Worm (Caenorhabditis elegans) whole organism, young adult: ENCODE measurements around the gene F35A5.8.

ENCODE experiments used
- B0019.2 ChIP-seq: fragments of 200-800 bp; sonication (Bioruptor generic); conservative IDR thresholded peaks from 2 replicates; pipeline ENCODE4 v1.3.6; 2022; ENCODE audit warnings: missing genetic modification reagents, missing genetic modification characterization, missing compliant biosample characterization
- D2030.7 ChIP-seq: fragments of 200-800 bp; sonication (Bioruptor generic); IDR thresholded peaks from 2 replicates; pipeline ENCODE4 v1.3.6; 2022; ENCODE audit warnings: missing genetic modification reagents, missing genetic modification characterization, missing compliant biosample characterization
- F10E7.11 ChIP-seq: sonication (generic microtip); optimal IDR thresholded peaks from 2 replicates; lab custom pipeline; 2017; ENCODE audit warnings: mild to moderate bottlenecking, missing genetic modification characterization, moderate library complexity, missing compliant biosample characterization
- F33H1.4 ChIP-seq: fragments of 200-800 bp; sonication (Bioruptor generic); IDR thresholded peaks from 2 replicates; pipeline ENCODE4 v1.3.6; 2022; ENCODE audit warnings: missing genetic modification reagents, missing genetic modification characterization, missing compliant biosample characterization
- F55B11.4 ChIP-seq: sonication (generic microtip); optimal IDR thresholded peaks from 2 replicates; lab custom pipeline; 2016; ENCODE audit warnings: missing compliant biosample characterization, missing genetic modification characterization, borderline replicate concordance; ENCODE audit not compliant: insufficient read depth
- T26A5.8 ChIP-seq: sonication (generic microtip); optimal IDR thresholded peaks from 2 replicates; lab custom pipeline; 2016; ENCODE audit warnings: missing genetic modification characterization, missing compliant biosample characterization
- Y53G8AR.9 ChIP-seq: fragments of 200-800 bp; sonication (Bioruptor generic); conservative IDR thresholded peaks from 2 replicates; pipeline ENCODE4 v1.3.6; 2022; ENCODE audit warnings: missing genetic modification reagents, missing genetic modification characterization, missing compliant biosample characterization
- Y56A3A.18 ChIP-seq: fragments of 200-800 bp; sonication (Bioruptor generic); IDR thresholded peaks from 2 replicates; pipeline ENCODE4 v1.3.6; 2022; ENCODE audit warnings: missing genetic modification reagents, missing genetic modification characterization, missing compliant biosample characterization
- Y95B8A.8 ChIP-seq: fragments of 200-800 bp; sonication (Bioruptor generic); IDR thresholded peaks from 2 replicates; pipeline ENCODE4 v1.3.6; 2022; ENCODE audit warnings: missing genetic modification reagents, missing genetic modification characterization, missing compliant biosample characterization
- ZK185.1 ChIP-seq: sonication (generic microtip); optimal IDR thresholded peaks from 2 replicates; lab custom pipeline; 2016; ENCODE audit warnings: mild to moderate bottlenecking, missing genetic modification characterization, missing compliant biosample characterization; ENCODE audit not compliant: poor library complexity, severe bottlenecking
- aptf-2 ChIP-seq: fragments of 200-800 bp; sonication (Bioruptor generic); conservative IDR thresholded peaks from 2 replicates; pipeline ENCODE4 v1.3.6; 2022; ENCODE audit warnings: missing genetic modification reagents, missing genetic modification characterization, missing compliant biosample characterization
- athp-1 ChIP-seq: sonication (generic microtip); optimal IDR thresholded peaks from 2 replicates; lab custom pipeline; 2017; ENCODE audit warnings: mild to moderate bottlenecking, missing genetic modification characterization, missing compliant biosample characterization
- attf-5 ChIP-seq: fragments of 200-800 bp; sonication (Bioruptor generic); optimal IDR thresholded peaks from 2 replicates; lab custom pipeline; 2018; ENCODE audit warnings: mild to moderate bottlenecking, missing genetic modification characterization, missing compliant biosample characterization
- bed-1 ChIP-seq: fragments of 200-800 bp; sonication (Bioruptor generic); IDR thresholded peaks from 2 replicates; pipeline ENCODE4 v1.3.6; 2022; ENCODE audit warnings: missing genetic modification reagents, missing genetic modification characterization, missing compliant biosample characterization
- bed-2 ChIP-seq: fragments of 200-800 bp; sonication (Bioruptor generic); IDR thresholded peaks from 2 replicates; pipeline ENCODE4 v1.3.6; 2022; ENCODE audit warnings: missing genetic modification reagents, missing genetic modification characterization, missing compliant biosample characterization
- cebp-2 ChIP-seq: fragments of 200-800 bp; sonication (Bioruptor generic); IDR thresholded peaks from 2 replicates; pipeline ENCODE4 v1.3.6; 2022; ENCODE audit warnings: missing genetic modification characterization, missing compliant biosample characterization
- ceh-79 ChIP-seq: sonication (generic microtip); optimal IDR thresholded peaks from 2 replicates; lab custom pipeline; 2017; ENCODE audit warnings: mild to moderate bottlenecking, missing genetic modification characterization, missing compliant biosample characterization
- chd-7 ChIP-seq: sonication (generic microtip); optimal IDR thresholded peaks from 2 replicates; lab custom pipeline; 2016; ENCODE audit warnings: mild to moderate bottlenecking, missing genetic modification characterization, moderate library complexity, missing compliant biosample characterization
- die-1 ChIP-seq: sonication (generic microtip); optimal IDR thresholded peaks from 2 replicates; lab custom pipeline; 2016; ENCODE audit warnings: missing genotype, mild to moderate bottlenecking, missing genetic modification characterization, missing compliant biosample characterization
- dpff-1 ChIP-seq: sonication (generic microtip); optimal IDR thresholded peaks from 2 replicates; lab custom pipeline; 2017; ENCODE audit warnings: mild to moderate bottlenecking, missing genetic modification characterization, missing compliant biosample characterization
- dpl-1 ChIP-seq: fragments of 150-350 bp; optimal IDR thresholded peaks from 2 replicates; lab custom pipeline; 2014; ENCODE audit warnings: missing biosample characterization, missing genetic modification reagents, missing genetic modification characterization
- hrde-1 ChIP-seq: sonication (generic microtip); optimal IDR thresholded peaks from 2 replicates; lab custom pipeline; 2016; ENCODE audit warnings: missing genetic modification characterization, mild to moderate bottlenecking, missing compliant biosample characterization, moderate library complexity, missing genotype, missing genetic modification reagents, borderline replicate concordance
- hsf-1 ChIP-seq: fragments of 200-800 bp; sonication (Bioruptor generic); IDR thresholded peaks from 2 replicates; pipeline ENCODE4 v1.3.6; 2022; ENCODE audit warnings: missing genetic modification reagents, missing genetic modification characterization, missing compliant biosample characterization
- let-607 ChIP-seq, 2 experiments: fragments of 200-800 bp in 1 of 2; sonication (Bioruptor generic) in 1 of 2; sonication (generic microtip) in 1 of 2; optimal IDR thresholded peaks; 2 replicates each; lab custom pipeline; 2016 to 2018; ENCODE audit warnings: mild to moderate bottlenecking in 2 of 2, missing compliant biosample characterization in 2 of 2, missing genetic modification characterization in 2 of 2, moderate library complexity in 2 of 2, missing genotype in 1 of 2
- nfya-2 ChIP-seq: fragments of 200-800 bp; sonication (Bioruptor generic); IDR thresholded peaks from 2 replicates; pipeline ENCODE4 v1.3.6; 2022; ENCODE audit warnings: missing genetic modification reagents, missing genetic modification characterization, missing compliant biosample characterization
- nfyb-1 ChIP-seq: fragments of 200-800 bp; sonication (Bioruptor generic); IDR thresholded peaks from 2 replicates; pipeline ENCODE4 v1.3.6; 2022; ENCODE audit warnings: missing genetic modification reagents, missing genetic modification characterization, missing compliant biosample characterization
- nhr-120 ChIP-seq: fragments of 200-800 bp; sonication (Bioruptor generic); IDR thresholded peaks from 2 replicates; pipeline ENCODE4 v1.3.6; 2022; ENCODE audit warnings: missing genetic modification characterization, missing compliant biosample characterization
- rec-8 ChIP-seq, 2 experiments: sonication (generic microtip); optimal IDR thresholded peaks; 2 replicates each; lab custom pipeline; 2016; ENCODE audit warnings: mild to moderate bottlenecking in 2 of 2, missing genetic modification characterization in 2 of 2, missing genetic modification reagents in 2 of 2, missing genotype in 2 of 2, missing biosample characterization in 1 of 2, missing compliant biosample characterization in 1 of 2, moderate library complexity in 1 of 2
- rpc-1 ChIP-seq, 2 experiments: fragments of 150-350 bp in 1 of 2; sonication (generic microtip) in 1 of 2; optimal IDR thresholded peaks; 2 replicates each; lab custom pipeline; 2014 to 2018; ENCODE audit warnings: missing biosample characterization in 1 of 2, missing genetic modification characterization in 1 of 2, missing genetic modification reagents in 1 of 2, missing genotype in 1 of 2
- sdz-38 ChIP-seq: sonication (generic microtip); optimal IDR thresholded peaks from 2 replicates; lab custom pipeline; 2016; ENCODE audit warnings: missing genotype, missing genetic modification characterization, missing compliant biosample characterization
- snpc-1.1 ChIP-seq: sonication (generic microtip); optimal IDR thresholded peaks from 2 replicates; lab custom pipeline; 2017; ENCODE audit warnings: missing genetic modification characterization, mild to moderate bottlenecking, missing compliant biosample characterization, antibody characterized with exemption, moderate library complexity, missing genotype, missing genetic modification reagents; ENCODE audit not compliant: insufficient read depth
- somi-1 ChIP-seq: fragments of 200-800 bp; sonication (Bioruptor generic); optimal IDR thresholded peaks from 2 replicates; lab custom pipeline; 2018; ENCODE audit warnings: mild to moderate bottlenecking, missing genetic modification characterization, missing compliant biosample characterization
- unc-130 ChIP-seq: sonication (generic microtip); optimal IDR thresholded peaks from 2 replicates; lab custom pipeline; 2016; ENCODE audit warnings: missing genetic modification reagents, missing genetic modification characterization, missing compliant biosample characterization
- xnd-1 ChIP-seq: sonication (generic microtip); optimal IDR thresholded peaks from 2 replicates; lab custom pipeline; 2016; ENCODE audit warnings: missing genotype, missing genetic modification reagents, missing genetic modification characterization, missing compliant biosample characterization
- ztf-22 ChIP-seq: fragments of 200-800 bp; sonication (Bioruptor generic); optimal IDR thresholded peaks from 2 replicates; lab custom pipeline; 2018; ENCODE audit warnings: mild to moderate bottlenecking, missing genetic modification characterization, moderate library complexity, missing compliant biosample characterization
- ztf-28 ChIP-seq: fragments of 200-800 bp; sonication (Bioruptor generic); IDR thresholded peaks from 2 replicates; pipeline ENCODE4 v1.3.6; 2022; ENCODE audit warnings: missing genetic modification reagents, missing genetic modification characterization, missing compliant biosample characterization
- ztf-3 ChIP-seq: fragments of 200-800 bp; sonication (Bioruptor generic); optimal IDR thresholded peaks from 2 replicates; lab custom pipeline; 2018; ENCODE audit warnings: mild to moderate bottlenecking, missing genetic modification characterization, missing compliant biosample characterization

F35A5.8 gene

ce11 chrX:3773233-3773632 lies 30.0 kb downstream of the F35A5.8 start:
- TF ChIP-seq T26A5.8 (tag; lab: Kevin White, UChicago) (no peak), rec-8 (tag; optimal IDR thresholded peaks at IDR 0.05; lab: Kevin White, UChicago) (no peak), hsf-1 (GFP tag; lab: Robert Waterston, UW) (no peak), F10E7.11 (tag; lab: Kevin White, UChicago) (no peak), bed-2 (GFP tag; lab: Robert Waterston, UW) (no peak), attf-5 (GFP tag; lab: Kevin White, UChicago) (no peak), somi-1 (GFP tag; lab: Kevin White, UChicago) (no peak), ztf-22 (no peak), chd-7 (tag; lab: Kevin White, UChicago) (no peak), bed-1 (GFP tag; lab: Robert Waterston, UW) (no peak), dpff-1 (tag; lab: Kevin White, UChicago) (no peak), nfyb-1 (GFP tag; lab: Robert Waterston, UW) (no peak), D2030.7 (GFP tag; lab: Robert Waterston, UW) (no peak), athp-1 (no peak), ztf-28 (GFP tag; lab: Robert Waterston, UW) (no peak), nfya-2 (no peak), F55B11.4 (tag; lab: Kevin White, UChicago) (no peak), dpl-1 (GFP tag; lab: Kevin White, UChicago) (no peak)

- TF ChIP-seq let-607 (tag; optimal IDR thresholded peaks at IDR 0.05; lab: Kevin White, UChicago) (peak; percentile 85 to 91), hrde-1 (tag; lab: Kevin White, UChicago) (no peak), ztf-22 (no peak), sdz-38 (tag; lab: Kevin White, UChicago) (no peak)
- TF ChIP-seq, all 124 proteins: peak for 1
Observed at ce11 chrX:3772405-3772804, 30.9 kb downstream of the F35A5.8 start, which contains the start of gene F47B7.2. TSS of gene F47B7.2 (plus strand) at chrX:3772762.

- TF ChIP-seq rec-8 (tag; optimal IDR thresholded peaks at IDR 0.05; lab: Kevin White, UChicago) = no peak
- no peak for TF ChIP-seq unc-130
- TF ChIP-seq snpc-1.1 (tag; lab: Kevin White, UChicago) = no peak
- TF ChIP-seq, all 124 proteins: peak for 0
Observed at ce11 chrX:3768717-3769116, 34.5 kb downstream of the F35A5.8 start, which contains the start of gene F47B7.5. TSS of gene F47B7.5 (minus strand) at chrX:3768817.

DNA sequence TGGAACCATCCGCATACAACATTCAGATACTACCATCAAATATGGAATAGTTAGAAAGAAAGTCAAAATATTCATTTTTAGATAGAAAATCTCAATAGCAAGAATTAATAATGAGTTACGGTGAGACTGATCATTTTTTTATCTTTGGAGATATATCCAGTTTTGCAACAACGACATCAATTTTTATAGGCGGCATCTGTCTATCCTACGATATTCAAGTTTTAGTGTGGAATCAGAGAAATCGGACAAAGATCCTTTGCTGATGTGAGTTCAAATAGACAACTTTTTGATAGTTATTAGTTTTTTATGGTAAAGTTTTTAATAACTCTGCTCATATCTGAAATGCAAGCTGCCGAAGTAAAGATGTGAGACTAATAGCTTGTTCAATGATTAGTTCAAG lies 36.7 kb downstream of the F35A5.8 start, which contains the start of gene F47B7.4:
TSS of gene F47B7.4 (minus strand) at position 101 of the 400 bp plus-strand sequence.
- no peak for TF ChIP-seq Y53G8AR.9 (GFP tag; lab: Robert Waterston, UW)
- TF ChIP-seq hrde-1 (tag; lab: Kevin White, UChicago) = no peak
- TF ChIP-seq attf-5 (GFP tag; lab: Kevin White, UChicago) = no peak
- TF ChIP-seq Y95B8A.8 = no peak
- no peak for TF ChIP-seq B0019.2 (GFP tag; lab: Robert Waterston, UW)
- TF ChIP-seq cebp-2 (GFP tag; lab: Robert Waterston, UW) = no peak
- no peak for TF ChIP-seq nhr-120 (GFP tag; lab: Robert Waterston, UW)
- TF ChIP-seq ztf-3 (GFP tag; lab: Kevin White, UChicago) = no peak
- no peak for TF ChIP-seq F33H1.4 (GFP tag; lab: Robert Waterston, UW)
- no peak for TF ChIP-seq xnd-1 (tag; lab: Kevin White, UChicago)
- TF ChIP-seq die-1 = no peak
- no peak for TF ChIP-seq rpc-1 (optimal IDR thresholded peaks at IDR 0.05; lab: Kevin White, UChicago)
- no peak for TF ChIP-seq rpc-1 (tag; optimal IDR thresholded peaks at IDR 0.05; lab: Kevin White, UChicago)
- TF ChIP-seq aptf-2 (GFP tag; lab: Robert Waterston, UW) = no peak
- no peak for TF ChIP-seq ZK185.1 (tag; lab: Kevin White, UChicago)
- no peak for TF ChIP-seq Y56A3A.18 (GFP tag; lab: Robert Waterston, UW)
- TF ChIP-seq ceh-79 (tag; lab: Kevin White, UChicago) = no peak
- TF ChIP-seq let-607 (tag; optimal IDR thresholded peaks at IDR 0.05; lab: Kevin White, UChicago) = no peak
